Worm (Caenorhabditis elegans) whole organism, L2 larva: Measurements from ENCODE around the gene C18D11.3.

Experiments used
- ZK546.5 ChIP-seq: sonication (generic microtip); optimal IDR thresholded peaks from 2 replicates; lab custom pipeline; 2017; ENCODE audit warnings: missing biosample characterization, missing genetic modification characterization
- ama-1 ChIP-seq: fragments of 150-350 bp; optimal IDR thresholded peaks from 2 replicates; lab custom pipeline; 2018; ENCODE audit warnings: inconsistent platforms
- blmp-1 ChIP-seq: sonication (generic microtip); optimal IDR thresholded peaks from 2 replicates; lab custom pipeline; 2017; ENCODE audit warnings: missing genetic modification characterization, mild to moderate bottlenecking, missing compliant biosample characterization, antibody characterized with exemption, moderate library complexity; ENCODE audit not compliant: insufficient read depth
- ceh-82 ChIP-seq: fragments of 150-350 bp; optimal IDR thresholded peaks from 2 replicates; lab custom pipeline; 2014; ENCODE audit warnings: missing biosample characterization, missing genetic modification characterization
- egl-27 ChIP-seq: sonication (generic microtip); optimal IDR thresholded peaks from 3 replicates; lab custom pipeline; 2017; ENCODE audit warnings: missing biosample characterization, missing genetic modification reagents, missing genetic modification characterization
- gmeb-1 ChIP-seq: fragments of 150-350 bp; optimal IDR thresholded peaks from 2 replicates; lab custom pipeline; 2014; ENCODE audit warnings: missing biosample characterization, missing genetic modification characterization
- lin-13 ChIP-seq: fragments of 150-350 bp; optimal IDR thresholded peaks from 2 replicates; lab custom pipeline; 2014; ENCODE audit warnings: missing biosample characterization, missing genetic modification reagents, missing genetic modification characterization
- mdl-1 ChIP-seq, 2 experiments: fragments of 150-350 bp in 1 of 2; sonication (generic microtip) in 1 of 2; optimal IDR thresholded peaks; 2 replicates each; lab custom pipeline; 2017; ENCODE audit warnings: missing biosample characterization in 2 of 2, missing genetic modification characterization in 2 of 2
- nhr-25 ChIP-seq: fragments of 150-350 bp; sonication (generic microtip); optimal IDR thresholded peaks from 3 replicates; lab custom pipeline; 2014; ENCODE audit warnings: missing biosample characterization, missing genetic modification characterization
- nhr-77 ChIP-seq: fragments of 150-350 bp; optimal IDR thresholded peaks from 2 replicates; lab custom pipeline; 2014; ENCODE audit warnings: missing biosample characterization, missing genetic modification characterization
- unc-39 ChIP-seq: fragments of 150-350 bp; optimal IDR thresholded peaks from 2 replicates; lab custom pipeline; 2014; ENCODE audit warnings: missing biosample characterization, missing genetic modification characterization
- unc-55 ChIP-seq: fragments of 150-350 bp; sonication (generic microtip); optimal IDR thresholded peaks from 3 replicates; lab custom pipeline; 2014; ENCODE audit warnings: missing biosample characterization, missing genetic modification reagents, missing genetic modification characterization
- ztf-11 ChIP-seq: sonication (generic microtip); optimal IDR thresholded peaks from 2 replicates; lab custom pipeline; 2017; ENCODE audit warnings: missing biosample characterization, missing genetic modification characterization

DNA sequence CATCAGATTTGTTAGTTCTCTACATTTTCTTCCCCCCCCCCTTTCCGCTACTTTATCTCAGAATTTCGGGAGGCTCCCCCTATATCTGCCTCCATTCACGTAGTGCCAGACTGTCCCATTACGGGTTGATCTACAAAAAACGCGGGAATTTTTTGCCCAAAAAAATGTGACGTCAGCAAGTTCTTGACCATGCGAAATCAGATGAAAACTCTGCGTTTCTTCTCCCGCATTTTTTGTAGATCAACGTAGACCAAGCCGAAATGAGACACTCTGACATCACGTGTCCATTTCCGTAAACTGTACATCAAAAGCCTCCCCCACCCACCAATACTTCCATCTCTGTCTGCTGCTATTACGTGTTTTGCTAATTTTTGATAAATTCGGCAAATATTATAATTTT is 1.3 kb downstream of the C18D11.3 start:
- TF ChIP-seq nhr-25 (tag; lab: Kevin White, UChicago) (no peak), lin-13 (no peak), ztf-11 (tag; lab: Kevin White, UChicago) (no peak), blmp-1 (no peak), nhr-77 (tag; lab: Kevin White, UChicago) (no peak), unc-39 (tag; lab: Kevin White, UChicago) (no peak), egl-27 (tag; lab: Kevin White, UChicago) (no peak), mdl-1 (tag; optimal IDR thresholded peaks at IDR 0.05; lab: Kevin White, UChicago) (no peak), ama-1 (lab: Kevin White, UChicago) (no peak), unc-55 (no peak), gmeb-1 (no peak), ZK546.5 (tag; lab: Kevin White, UChicago) (no peak), ceh-82 (tag; lab: Kevin White, UChicago) (no peak)
